Worm (Caenorhabditis elegans): Measurements from ENCODE around the gene rga-8.

rga-8 gene

DNA sequence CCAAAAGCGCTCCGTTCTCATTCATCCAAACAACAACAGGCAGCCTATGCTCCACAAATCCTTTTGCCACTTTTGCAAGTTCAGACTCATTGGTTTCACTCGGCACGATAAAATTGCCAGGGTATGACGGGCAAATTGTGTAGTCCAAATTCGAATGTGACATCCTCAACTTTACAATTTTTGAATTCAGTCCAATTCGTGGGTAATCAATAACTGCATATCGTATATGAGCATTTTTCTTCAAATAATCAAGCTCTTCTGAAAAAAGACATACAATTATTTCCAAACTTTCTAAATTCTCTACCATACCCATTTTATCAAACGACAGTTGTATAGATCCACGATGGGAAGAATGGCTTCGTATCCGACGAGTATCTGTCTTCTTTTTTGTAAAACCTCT, 41.3 kb downstream of the rga-8 start (continued):
- no peak for TF ChIP-seq C17E4.6 (GFP tag; IDR thresholded peaks at IDR 0.05)
- no peak for TF ChIP-seq egrh-3 (GFP tag; IDR thresholded peaks at IDR 0.05)
- TF ChIP-seq bed-2 (GFP tag; IDR thresholded peaks at IDR 0.05) = no peak
- no peak for TF ChIP-seq efl-1 (GFP tag; optimal IDR thresholded peaks at IDR 0.05)
- no peak for TF ChIP-seq unc-62 (GFP tag; optimal IDR thresholded peaks at IDR 0.05)
- TF ChIP-seq lin-54 (GFP tag; optimal IDR thresholded peaks at IDR 0.05) = no peak

DNA sequence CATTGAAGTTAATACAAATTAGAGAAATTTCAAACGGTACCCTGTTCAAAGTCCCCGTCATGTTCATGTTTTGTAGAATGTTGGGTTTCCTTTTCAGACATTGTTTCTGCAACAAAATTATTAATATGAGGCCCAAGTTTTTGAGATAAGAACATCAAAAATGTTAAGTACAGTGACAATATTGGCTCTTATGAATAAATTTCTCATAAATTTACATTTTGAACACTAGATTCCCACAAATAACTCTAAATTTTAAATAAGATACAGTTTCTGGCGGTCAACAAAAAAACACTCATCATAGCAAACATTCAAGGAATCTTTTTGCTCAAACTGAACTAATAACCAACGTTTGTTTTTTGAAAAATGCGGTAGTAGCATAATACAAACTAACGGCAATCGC, 53.3 kb downstream of the rga-8 start, which contains the start of gene H28G03.3:
Gene H28G03.3, minus strand, starts transcription at position 101 of the 400 bp plus-strand sequence.
- TF ChIP-seq hmg-1.2 (GFP tag; IDR thresholded peaks at IDR 0.05) (no peak), B0019.2 (GFP tag; conservative IDR thresholded peaks at IDR 0.05) (no peak), ztf-28 (GFP tag; IDR thresholded peaks at IDR 0.05) (no peak), zfh-2 (GFP tag; conservative IDR thresholded peaks at IDR 0.05) (no peak), ceh-100 (GFP tag; IDR thresholded peaks at IDR 0.05) (no peak), lir-1 (GFP tag; conservative IDR thresholded peaks at IDR 0.05) (no peak), lin-54 (GFP tag; optimal IDR thresholded peaks at IDR 0.05) (no peak), B0035.1 (tag; optimal IDR thresholded peaks at IDR 0.05) (no peak), nhr-90 (tag; optimal IDR thresholded peaks at IDR 0.05) (no peak), Y79H2A.3 (GFP tag; conservative IDR thresholded peaks at IDR 0.05) (no peak), F39B2.1 (GFP tag; IDR thresholded peaks at IDR 0.05) (no peak), chd-7 (tag; optimal IDR thresholded peaks at IDR 0.05) (no peak), madf-6 (GFP tag; IDR thresholded peaks at IDR 0.05) (no peak), hlh-12 (tag; optimal IDR thresholded peaks at IDR 0.05) (no peak)
